Worm (Caenorhabditis elegans) whole organism, L2 larva: ENCODE measurements around the gene F57F4.1.

Experiments used
- C34F6.9 ChIP-seq: fragments of 150-350 bp; optimal IDR thresholded peaks from 2 replicates; lab custom pipeline; 2014; ENCODE audit warnings: missing biosample characterization, missing genetic modification characterization
- R02D3.7 ChIP-seq: fragments of 150-350 bp; optimal IDR thresholded peaks from 2 replicates; lab custom pipeline; 2014; ENCODE audit warnings: missing biosample characterization, missing genetic modification characterization
- Y55F3AM.14 ChIP-seq: fragments of 200-800 bp; sonication (Bioruptor generic); optimal IDR thresholded peaks from 2 replicates; lab custom pipeline; 2018; ENCODE audit warnings: mild to moderate bottlenecking, missing genetic modification characterization, missing compliant biosample characterization
- ZK546.5 ChIP-seq: sonication (generic microtip); optimal IDR thresholded peaks from 2 replicates; lab custom pipeline; 2017; ENCODE audit warnings: missing biosample characterization, missing genetic modification characterization
- alr-1 ChIP-seq: fragments of 150-350 bp; optimal IDR thresholded peaks from 2 replicates; lab custom pipeline; 2014; ENCODE audit warnings: missing biosample characterization, missing genetic modification characterization
- aly-2 ChIP-seq: fragments of 150-350 bp; optimal IDR thresholded peaks from 2 replicates; lab custom pipeline; 2014; ENCODE audit warnings: missing biosample characterization, missing genetic modification characterization
- ama-1 ChIP-seq: fragments of 150-350 bp; optimal IDR thresholded peaks from 2 replicates; lab custom pipeline; 2018; ENCODE audit warnings: inconsistent platforms
- blmp-1 ChIP-seq: sonication (generic microtip); optimal IDR thresholded peaks from 2 replicates; lab custom pipeline; 2017; ENCODE audit warnings: missing genetic modification characterization, mild to moderate bottlenecking, missing compliant biosample characterization, antibody characterized with exemption, moderate library complexity; ENCODE audit not compliant: insufficient read depth
- ceh-16 ChIP-seq: fragments of 150-350 bp; optimal IDR thresholded peaks from 2 replicates; lab custom pipeline; 2014; ENCODE audit warnings: missing biosample characterization, missing genetic modification characterization
- ceh-82 ChIP-seq: fragments of 150-350 bp; optimal IDR thresholded peaks from 2 replicates; lab custom pipeline; 2014; ENCODE audit warnings: missing biosample characterization, missing genetic modification characterization
- crh-2 ChIP-seq: sonication (generic microtip); optimal IDR thresholded peaks from 2 replicates; lab custom pipeline; 2017; ENCODE audit warnings: missing biosample characterization, missing genetic modification characterization
- dmd-4 ChIP-seq: sonication (generic microtip); optimal IDR thresholded peaks from 2 replicates; lab custom pipeline; 2017; ENCODE audit warnings: missing biosample characterization, missing genetic modification characterization
- egl-27 ChIP-seq: sonication (generic microtip); optimal IDR thresholded peaks from 3 replicates; lab custom pipeline; 2017; ENCODE audit warnings: missing biosample characterization, missing genetic modification reagents, missing genetic modification characterization
- elt-1 ChIP-seq: fragments of 150-350 bp; optimal IDR thresholded peaks from 2 replicates; lab custom pipeline; 2014; ENCODE audit warnings: missing biosample characterization, missing genetic modification characterization
- elt-3 ChIP-seq: sonication (generic microtip); optimal IDR thresholded peaks from 2 replicates; lab custom pipeline; 2017; ENCODE audit warnings: missing biosample characterization, missing genetic modification characterization
- fos-1 ChIP-seq: fragments of 150-350 bp; optimal IDR thresholded peaks from 2 replicates; lab custom pipeline; 2014; ENCODE audit warnings: missing biosample characterization, missing genetic modification characterization
- gmeb-1 ChIP-seq: fragments of 150-350 bp; optimal IDR thresholded peaks from 2 replicates; lab custom pipeline; 2014; ENCODE audit warnings: missing biosample characterization, missing genetic modification characterization
- lin-11 ChIP-seq: fragments of 150-350 bp; sonication (generic microtip); optimal IDR thresholded peaks from 2 replicates; lab custom pipeline; 2014; ENCODE audit warnings: missing biosample characterization, missing genetic modification characterization, inconsistent platforms, mixed read lengths
- lin-13 ChIP-seq: fragments of 150-350 bp; optimal IDR thresholded peaks from 2 replicates; lab custom pipeline; 2014; ENCODE audit warnings: missing biosample characterization, missing genetic modification reagents, missing genetic modification characterization
- lsy-2 ChIP-seq, 2 experiments: fragments of 150-350 bp in 1 of 2; sonication (generic microtip) in 1 of 2; optimal IDR thresholded peaks; 2 replicates each; lab custom pipeline; 2014 to 2017; ENCODE audit warnings: missing biosample characterization in 2 of 2, missing genetic modification characterization in 2 of 2
- mbf-1 ChIP-seq: sonication (generic microtip); optimal IDR thresholded peaks from 2 replicates; lab custom pipeline; 2017; ENCODE audit warnings: missing biosample characterization, missing genetic modification characterization
- mdl-1 ChIP-seq, 2 experiments: fragments of 150-350 bp in 1 of 2; sonication (generic microtip) in 1 of 2; optimal IDR thresholded peaks; 2 replicates each; lab custom pipeline; 2017; ENCODE audit warnings: missing biosample characterization in 2 of 2, missing genetic modification characterization in 2 of 2
- nhr-10 ChIP-seq: sonication (generic microtip); optimal IDR thresholded peaks from 2 replicates; lab custom pipeline; 2017; ENCODE audit warnings: missing biosample characterization, missing genetic modification characterization
- nhr-11 ChIP-seq: fragments of 150-350 bp; optimal IDR thresholded peaks from 2 replicates; lab custom pipeline; 2014; ENCODE audit warnings: missing biosample characterization, missing genetic modification characterization
- nhr-12 ChIP-seq: fragments of 150-350 bp; optimal IDR thresholded peaks from 2 replicates; lab custom pipeline; 2014; ENCODE audit warnings: missing biosample characterization, missing genetic modification characterization
- nhr-129 ChIP-seq: fragments of 150-350 bp; optimal IDR thresholded peaks from 2 replicates; lab custom pipeline; 2014; ENCODE audit warnings: missing biosample characterization, missing genetic modification characterization
- nhr-21 ChIP-seq: fragments of 150-350 bp; optimal IDR thresholded peaks from 2 replicates; lab custom pipeline; 2014; ENCODE audit warnings: missing biosample characterization, missing genetic modification characterization
- nhr-237 ChIP-seq: fragments of 150-350 bp; optimal IDR thresholded peaks from 2 replicates; lab custom pipeline; 2014; ENCODE audit warnings: missing biosample characterization, missing genetic modification characterization
- nhr-25 ChIP-seq: fragments of 150-350 bp; sonication (generic microtip); optimal IDR thresholded peaks from 3 replicates; lab custom pipeline; 2014; ENCODE audit warnings: missing biosample characterization, missing genetic modification characterization
- nhr-6 ChIP-seq: fragments of 150-350 bp; optimal IDR thresholded peaks from 2 replicates; lab custom pipeline; 2014; ENCODE audit warnings: missing biosample characterization, missing genetic modification characterization
- nhr-77 ChIP-seq: fragments of 150-350 bp; optimal IDR thresholded peaks from 2 replicates; lab custom pipeline; 2014; ENCODE audit warnings: missing biosample characterization, missing genetic modification characterization
- peb-1 ChIP-seq: fragments of 150-350 bp; optimal IDR thresholded peaks from 2 replicates; lab custom pipeline; 2014; ENCODE audit warnings: missing biosample characterization, missing genetic modification characterization
- sem-4 ChIP-seq: fragments of 150-350 bp; optimal IDR thresholded peaks from 2 replicates; lab custom pipeline; 2014; ENCODE audit warnings: missing biosample characterization, missing genetic modification reagents, missing genetic modification characterization
- skn-1 ChIP-seq: sonication (generic microtip); optimal IDR thresholded peaks from 2 replicates; lab custom pipeline; 2017; ENCODE audit warnings: missing biosample characterization, missing genetic modification characterization
- sma-9 ChIP-seq, 2 experiments: fragments of 150-350 bp in 1 of 2; sonication (generic microtip) in 1 of 2; optimal IDR thresholded peaks; 2 replicates each; lab custom pipeline; 2014 to 2016; ENCODE audit warnings: missing genetic modification characterization in 2 of 2, mild to moderate bottlenecking in 1 of 2, missing biosample characterization in 1 of 2, missing compliant biosample characterization in 1 of 2, missing genetic modification reagents in 1 of 2, moderate library complexity in 1 of 2
- unc-39 ChIP-seq: fragments of 150-350 bp; optimal IDR thresholded peaks from 2 replicates; lab custom pipeline; 2014; ENCODE audit warnings: missing biosample characterization, missing genetic modification characterization
- unc-55 ChIP-seq: fragments of 150-350 bp; sonication (generic microtip); optimal IDR thresholded peaks from 3 replicates; lab custom pipeline; 2014; ENCODE audit warnings: missing biosample characterization, missing genetic modification reagents, missing genetic modification characterization
- unc-62 ChIP-seq: fragments of 150-350 bp; optimal IDR thresholded peaks from 2 replicates; lab custom pipeline; 2014; ENCODE audit warnings: missing biosample characterization, missing genetic modification reagents, missing genetic modification characterization
- zag-1 ChIP-seq: fragments of 150-350 bp; optimal IDR thresholded peaks from 2 replicates; lab custom pipeline; 2014; ENCODE audit warnings: missing biosample characterization, missing genetic modification characterization
- ztf-1 ChIP-seq: fragments of 200-800 bp; sonication (Bioruptor generic); conservative IDR thresholded peaks from 2 replicates; pipeline ENCODE4 v1.3.6; 2022; ENCODE audit warnings: missing genetic modification characterization, missing compliant biosample characterization
- ztf-11 ChIP-seq: sonication (generic microtip); optimal IDR thresholded peaks from 2 replicates; lab custom pipeline; 2017; ENCODE audit warnings: missing biosample characterization, missing genetic modification characterization

Gene F57F4.1

ce11 chrV:6436332-6436731, 46.1 kb downstream of the F57F4.1 start, which contains the start of gene hpo-19:
Gene hpo-19 (plus strand): TSS chrV:6436645.
- TF ChIP-seq peb-1 (tag; lab: Kevin White, UChicago) (no peak), sma-9 (GFP tag; optimal IDR thresholded peaks at IDR 0.05; lab: Kevin White, UChicago) (no peak), sma-9 (tag; optimal IDR thresholded peaks at IDR 0.05; lab: Kevin White, UChicago) (no peak), egl-27 (tag; lab: Kevin White, UChicago) (no peak), lin-13 (GFP tag; lab: Kevin White, UChicago) (no peak), crh-2 (tag; lab: Kevin White, UChicago) (no peak), dmd-4 (no peak), aly-2 (tag; lab: Kevin White, UChicago) (no peak), nhr-129 (tag; lab: Kevin White, UChicago) (no peak), gmeb-1 (no peak), nhr-6 (no peak), nhr-21 (tag; lab: Kevin White, UChicago) (peak; percentile 20), alr-1 (tag; lab: Kevin White, UChicago) (no peak), fos-1 (peak; percentile 34), lin-11 (tag; lab: Kevin White, UChicago) (no peak), R02D3.7 (no peak), elt-3 (no peak), sem-4 (tag; lab: Kevin White, UChicago) (no peak)

ce11 chrV:6438601-6439000, 48.3 kb downstream of the F57F4.1 start, which contains the start of gene T05H4.4:
Gene T05H4.4 (plus strand): TSS chrV:6438901.
- TF ChIP-seq ceh-16 (tag; lab: Kevin White, UChicago) = no peak
- no peak for TF ChIP-seq lsy-2 (tag; optimal IDR thresholded peaks at IDR 0.05; lab: Kevin White, UChicago)
- TF ChIP-seq unc-55 (GFP tag; lab: Kevin White, UChicago) = no peak
- no peak for TF ChIP-seq elt-1 (tag; lab: Kevin White, UChicago)
- TF ChIP-seq unc-62 (GFP tag; lab: Kevin White, UChicago) = no peak
- TF ChIP-seq mbf-1 = no peak
- no peak for TF ChIP-seq nhr-21 (tag; lab: Kevin White, UChicago)
- TF ChIP-seq fos-1 = no peak
- TF ChIP-seq ztf-1 (GFP tag; lab: Robert Waterston, UW) = no peak
- no peak for TF ChIP-seq nhr-237 (tag; lab: Kevin White, UChicago)
- TF ChIP-seq ztf-11 (tag; lab: Kevin White, UChicago) = no peak
- no peak for TF ChIP-seq blmp-1 (tag; lab: Kevin White, UChicago)
- TF ChIP-seq R02D3.7 = no peak
- TF ChIP-seq nhr-77 = no peak
- TF ChIP-seq, all 48 proteins: peak for 0

ce11 chrV:6441613-6442012, 51.4 kb downstream of the F57F4.1 start, which contains the start of gene T05H4.15:
Gene T05H4.15 (minus strand): TSS chrV:6441713.
- TF ChIP-seq unc-55 (GFP tag; lab: Kevin White, UChicago) (no peak), nhr-6 (no peak), mdl-1 (tag; optimal IDR thresholded peaks at IDR 0.05; lab: Kevin White, UChicago) (no peak), ceh-82 (tag; lab: Kevin White, UChicago) (no peak), ZK546.5 (tag; lab: Kevin White, UChicago) (no peak), unc-39 (tag; lab: Kevin White, UChicago) (no peak), nhr-11 (no peak), sma-9 (GFP tag; optimal IDR thresholded peaks at IDR 0.05; lab: Kevin White, UChicago) (no peak), sma-9 (tag; optimal IDR thresholded peaks at IDR 0.05; lab: Kevin White, UChicago) (no peak), nhr-25 (tag; lab: Kevin White, UChicago) (no peak), zag-1 (tag; lab: Kevin White, UChicago) (no peak), nhr-237 (tag; lab: Kevin White, UChicago) (no peak), Y55F3AM.14 (GFP tag; lab: Kevin White, UChicago) (no peak), elt-1 (tag; lab: Kevin White, UChicago) (no peak), peb-1 (tag; lab: Kevin White, UChicago) (no peak)
- TF ChIP-seq, all 48 proteins: peak for 0

- TF ChIP-seq ZK546.5 (tag; lab: Kevin White, UChicago) = no peak
- TF ChIP-seq nhr-77 = no peak
- TF ChIP-seq dmd-4 = no peak
- TF ChIP-seq alr-1 (tag; lab: Kevin White, UChicago) = no peak
- no peak for TF ChIP-seq elt-1 (tag; lab: Kevin White, UChicago)
- no peak for TF ChIP-seq C34F6.9
- TF ChIP-seq ama-1 = no peak
- no peak for TF ChIP-seq nhr-129 (tag; lab: Kevin White, UChicago)
- TF ChIP-seq nhr-12 = no peak
- TF ChIP-seq peb-1 (tag; lab: Kevin White, UChicago) = no peak
- TF ChIP-seq skn-1 = no peak
- TF ChIP-seq ceh-82 (tag; lab: Kevin White, UChicago) = no peak
- TF ChIP-seq lsy-2 (tag; optimal IDR thresholded peaks at IDR 0.05; lab: Kevin White, UChicago) = no peak
- TF ChIP-seq mdl-1 (tag; optimal IDR thresholded peaks at IDR 0.05; lab: Kevin White, UChicago) = no peak
- TF ChIP-seq nhr-10 (tag; lab: Kevin White, UChicago) = no peak
- no peak for TF ChIP-seq zag-1 (tag; lab: Kevin White, UChicago)
- no peak for TF ChIP-seq nhr-21 (tag; lab: Kevin White, UChicago)
- no peak for TF ChIP-seq aly-2 (tag; lab: Kevin White, UChicago)
Observed at ce11 chrV:6442037-6442436, 51.8 kb downstream of the F57F4.1 start, which contains the start of gene T05H4.3. Gene T05H4.3 (plus strand): TSS chrV:6442337.
